Fruit fly (Drosophila melanogaster) whole organism, embryonic: ENCODE results near the gene CG11723.

Experiments
- B-H1 ChIP-seq: fragments of 200-800 bp; sonication (Bioruptor generic); IDR thresholded peaks from 3 replicates; pipeline ENCODE4 v1.3.6; 2022; ENCODE audit warnings: missing biosample characterization, missing genetic modification characterization
- BEAF-32 ChIP-seq: fragments of 200-800 bp; sonication (Bioruptor generic); optimal IDR thresholded peaks from 3 replicates; lab custom pipeline; 2017; ENCODE audit warnings: missing biosample characterization, missing genetic modification characterization, mild to moderate bottlenecking, moderate library complexity, missing genetic modification reagents
- CG10565 ChIP-seq: fragments of 200-800 bp; sonication (Bioruptor generic); optimal IDR thresholded peaks from 3 replicates; lab custom pipeline; 2016; ENCODE audit warnings: missing biosample characterization, mild to moderate bottlenecking, missing genetic modification characterization
- CG10959 ChIP-seq: fragments of 200-800 bp; sonication (Bioruptor generic); IDR thresholded peaks from 2 replicates; pipeline ENCODE4 v1.3.6; 2022; ENCODE audit warnings: missing biosample characterization, missing genetic modification characterization
- CG12744 ChIP-seq: fragments of 200-800 bp; sonication (Bioruptor generic); optimal IDR thresholded peaks from 2 replicates; lab custom pipeline; 2016; ENCODE audit warnings: missing biosample characterization, missing genetic modification characterization
- CG14014 ChIP-seq: fragments of 200-800 bp; sonication (Bioruptor generic); IDR thresholded peaks from 2 replicates; pipeline ENCODE4 v1.3.6; 2022; ENCODE audit warnings: missing biosample characterization, missing genetic modification characterization
- CG14710 ChIP-seq: fragments of 200-800 bp; sonication (Bioruptor generic); optimal IDR thresholded peaks from 3 replicates; lab custom pipeline; 2019; ENCODE audit warnings: missing biosample characterization, mild to moderate bottlenecking, missing genetic modification characterization, moderate library complexity
- CG17359 ChIP-seq: fragments of 200-800 bp; sonication (Bioruptor generic); optimal IDR thresholded peaks from 3 replicates; lab custom pipeline; 2018; ENCODE audit warnings: missing biosample characterization, mild to moderate bottlenecking, missing genetic modification characterization, moderate library complexity
- CG18619 ChIP-seq: fragments of 200-800 bp; sonication (Bioruptor generic); optimal IDR thresholded peaks from 3 replicates; lab custom pipeline; 2017; ENCODE audit warnings: missing biosample characterization, mild to moderate bottlenecking, missing genetic modification characterization
- CG30020 ChIP-seq: fragments of 200-800 bp; optimal IDR thresholded peaks from 2 replicates; lab custom pipeline; 2019; ENCODE audit warnings: missing biosample characterization, mild to moderate bottlenecking, missing genetic modification characterization, moderate library complexity
- CG31388 ChIP-seq: fragments of 200-800 bp; sonication (Bioruptor generic); optimal IDR thresholded peaks from 2 replicates; lab custom pipeline; 2016; ENCODE audit warnings: missing biosample characterization, missing genetic modification characterization
- CG33213 ChIP-seq: fragments of 200-800 bp; sonication (Bioruptor generic); optimal IDR thresholded peaks from 3 replicates; lab custom pipeline; 2016; ENCODE audit warnings: missing biosample characterization, missing genetic modification characterization
- CG43689 ChIP-seq: fragments of 200-800 bp; sonication (Bioruptor generic); IDR thresholded peaks from 2 replicates; pipeline ENCODE4 v1.3.6; 2022; ENCODE audit warnings: missing biosample characterization, missing genetic modification characterization
- CG4404 ChIP-seq: fragments of 200-800 bp; sonication (Bioruptor generic); IDR thresholded peaks from 2 replicates; pipeline ENCODE4 v1.3.6; 2022; ENCODE audit warnings: missing biosample characterization, missing genetic modification characterization
- CG6254 ChIP-seq: fragments of 200-800 bp; sonication (Bioruptor generic); optimal IDR thresholded peaks from 3 replicates; lab custom pipeline; 2017; ENCODE audit warnings: mild to moderate bottlenecking, missing biosample characterization, missing genetic modification reagents, missing genetic modification characterization
- CG7357 ChIP-seq: fragments of 200-800 bp; sonication (Bioruptor generic); IDR thresholded peaks from 3 replicates; pipeline ENCODE4 v1.3.6; 2022; ENCODE audit warnings: missing biosample characterization, missing genetic modification characterization
- CG8290 ChIP-seq, 3 experiments: fragments of 200-800 bp; sonication (Bioruptor generic); optimal IDR thresholded peaks; 2 replicates each; lab custom pipeline; 2016 to 2019; ENCODE audit warnings: missing biosample characterization in 3 of 3, missing genetic modification characterization in 3 of 3, mild to moderate bottlenecking in 2 of 3, moderate library complexity in 1 of 3
- CG8388 ChIP-seq: fragments of 200-800 bp; sonication (Bioruptor generic); optimal IDR thresholded peaks from 2 replicates; lab custom pipeline; 2019; ENCODE audit warnings: missing biosample characterization, mild to moderate bottlenecking, missing genetic modification characterization, moderate library complexity
- CG9437 ChIP-seq: fragments of 200-800 bp; sonication (Bioruptor generic); optimal IDR thresholded peaks from 2 replicates; lab custom pipeline; 2018; ENCODE audit warnings: missing biosample characterization, mild to moderate bottlenecking, missing genetic modification characterization
- CrebB ChIP-seq: fragments of 200-800 bp; sonication (Bioruptor generic); optimal IDR thresholded peaks from 3 replicates; lab custom pipeline; 2018; ENCODE audit warnings: missing biosample characterization, mild to moderate bottlenecking, missing genetic modification characterization
- Dad ChIP-seq: fragments of 200-800 bp; sonication (Bioruptor generic); optimal IDR thresholded peaks from 3 replicates; lab custom pipeline; 2016; ENCODE audit warnings: missing biosample characterization, missing genetic modification characterization
- E2f1 ChIP-seq: fragments of 200-800 bp; sonication (Bioruptor generic); IDR thresholded peaks from 2 replicates; pipeline ENCODE4 v1.3.6; 2022; ENCODE audit warnings: missing biosample characterization, missing genetic modification characterization
- Eip74EF ChIP-seq, 2 experiments: fragments of 200-800 bp in 1 of 2; fragments of >200 bp in 1 of 2; sonication (Bioruptor generic) in 1 of 2; optimal IDR thresholded peaks; 2 replicates each; lab custom pipeline; 2017 to 2019; ENCODE audit warnings: missing biosample characterization in 2 of 2, missing genetic modification characterization in 2 of 2, mild to moderate bottlenecking in 1 of 2, moderate library complexity in 1 of 2
- HmgZ ChIP-seq: fragments of 200-800 bp; sonication (Bioruptor generic); optimal IDR thresholded peaks from 2 replicates; lab custom pipeline; 2018; ENCODE audit warnings: missing biosample characterization, mild to moderate bottlenecking, missing genetic modification characterization
- Hmr ChIP-seq: fragments of 200-800 bp; sonication (Bioruptor generic); optimal IDR thresholded peaks from 3 replicates; lab custom pipeline; 2017; ENCODE audit warnings: mild to moderate bottlenecking, missing biosample characterization, missing genetic modification reagents, missing genetic modification characterization
- Hr3 ChIP-seq: fragments of 200-800 bp; sonication (Bioruptor generic); optimal IDR thresholded peaks from 3 replicates; lab custom pipeline; 2016; ENCODE audit warnings: missing biosample characterization, missing genetic modification characterization
- Kr ChIP-seq: fragments of 200-800 bp; sonication (Bioruptor generic); optimal IDR thresholded peaks from 2 replicates; lab custom pipeline; 2017; ENCODE audit warnings: missing biosample characterization, mild to moderate bottlenecking, missing genetic modification characterization
- MESR4 ChIP-seq: fragments of 200-800 bp; sonication (Bioruptor generic); optimal IDR thresholded peaks from 2 replicates; lab custom pipeline; 2018; ENCODE audit warnings: missing biosample characterization, mild to moderate bottlenecking, missing genetic modification characterization, moderate library complexity
- Nf-YC ChIP-seq: fragments of 200-800 bp; optimal IDR thresholded peaks from 3 replicates; lab custom pipeline; 2019; ENCODE audit warnings: missing biosample characterization, mild to moderate bottlenecking, missing genetic modification characterization, moderate library complexity
- Optix ChIP-seq: fragments of 200-800 bp; sonication (Bioruptor generic); IDR thresholded peaks from 3 replicates; pipeline ENCODE4 v1.3.6; 2022; ENCODE audit warnings: missing biosample characterization, missing genetic modification characterization
- PHDP ChIP-seq: fragments of 200-800 bp; sonication (Bioruptor generic); optimal IDR thresholded peaks from 3 replicates; lab custom pipeline; 2018; ENCODE audit warnings: missing biosample characterization, mild to moderate bottlenecking, missing genetic modification characterization, moderate library complexity
- Six4 ChIP-seq: fragments of 200-800 bp; sonication (Bioruptor generic); optimal IDR thresholded peaks from 2 replicates; lab custom pipeline; 2016; ENCODE audit warnings: missing biosample characterization, missing genetic modification characterization
- TFAM ChIP-seq: fragments of 200-800 bp; sonication (Bioruptor generic); optimal IDR thresholded peaks from 2 replicates; lab custom pipeline; 2017; ENCODE audit warnings: missing biosample characterization, missing genetic modification characterization, inconsistent platforms
- Usf ChIP-seq: fragments of 200-800 bp; sonication (Bioruptor generic); optimal IDR thresholded peaks from 2 replicates; lab custom pipeline; 2017; ENCODE audit warnings: missing genotype, missing biosample characterization, missing genetic modification characterization
- Vsx1 ChIP-seq: fragments of 200-800 bp; sonication (Bioruptor generic); optimal IDR thresholded peaks from 2 replicates; lab custom pipeline; 2017; ENCODE audit warnings: missing biosample characterization, mild to moderate bottlenecking, missing genetic modification characterization, missing genetic modification reagents
- bsh ChIP-seq, 2 experiments: fragments of 200-800 bp; sonication (Bioruptor generic); optimal IDR thresholded peaks; 2 replicates each; lab custom pipeline; 2017 to 2018; ENCODE audit warnings: mild to moderate bottlenecking in 2 of 2, missing biosample characterization in 2 of 2, missing genetic modification characterization in 2 of 2, moderate library complexity in 1 of 2
- btn ChIP-seq: fragments of 200-800 bp; sonication (Bioruptor generic); optimal IDR thresholded peaks from 2 replicates; lab custom pipeline; 2016; ENCODE audit warnings: missing biosample characterization, missing genetic modification characterization
- dmrt11E ChIP-seq: fragments of 200-800 bp; sonication (Bioruptor generic); optimal IDR thresholded peaks from 3 replicates; lab custom pipeline; 2018; ENCODE audit warnings: missing biosample characterization, mild to moderate bottlenecking, missing genetic modification characterization, moderate library complexity
- gsb ChIP-seq: fragments of 200-800 bp; sonication (Bioruptor generic); IDR thresholded peaks from 2 replicates; pipeline ENCODE4 v1.3.6; 2022; ENCODE audit warnings: missing biosample characterization, missing genetic modification characterization
- her ChIP-seq: fragments of 200-800 bp; sonication (Bioruptor generic); optimal IDR thresholded peaks from 2 replicates; lab custom pipeline; 2016; ENCODE audit warnings: missing biosample characterization, missing genetic modification characterization
- mirr ChIP-seq: fragments of 200-800 bp; sonication (Bioruptor generic); optimal IDR thresholded peaks from 3 replicates; lab custom pipeline; 2018; ENCODE audit warnings: missing biosample characterization, mild to moderate bottlenecking, missing genetic modification characterization
- nau ChIP-seq: fragments of 200-800 bp; sonication (Bioruptor generic); optimal IDR thresholded peaks from 3 replicates; lab custom pipeline; 2017; ENCODE audit warnings: missing biosample characterization, mild to moderate bottlenecking, missing genetic modification characterization, missing genetic modification reagents
- nerfin-1 ChIP-seq: fragments of 200-800 bp; sonication (Bioruptor generic); optimal IDR thresholded peaks from 3 replicates; lab custom pipeline; 2019; ENCODE audit warnings: missing biosample characterization, mild to moderate bottlenecking, missing genetic modification characterization, moderate library complexity
- nom ChIP-seq: fragments of 200-800 bp; sonication (Bioruptor generic); optimal IDR thresholded peaks from 2 replicates; lab custom pipeline; 2017; ENCODE audit warnings: missing biosample characterization, missing genetic modification characterization, mild to moderate bottlenecking, moderate library complexity, missing genetic modification reagents
- phol ChIP-seq: fragments of 200-800 bp; sonication (Bioruptor generic); optimal IDR thresholded peaks from 3 replicates; lab custom pipeline; 2018; ENCODE audit warnings: missing biosample characterization, mild to moderate bottlenecking, missing genetic modification characterization, moderate library complexity
- tup ChIP-seq: fragments of 200-800 bp; sonication (Bioruptor generic); optimal IDR thresholded peaks from 2 replicates; lab custom pipeline; 2016; ENCODE audit warnings: missing biosample characterization, mild to moderate bottlenecking, missing genetic modification characterization, moderate library complexity
- wdn ChIP-seq: fragments of 200-800 bp; sonication (Bioruptor generic); IDR thresholded peaks from 2 replicates; pipeline ENCODE4 v1.3.6; 2022; ENCODE audit warnings: missing biosample characterization, missing genetic modification characterization

Gene CG11723

dm6 chr2L:2130157-2130987, 16.7 kb downstream of the CG11723 start, which contains the start of gene Glyp (continued):
- TF ChIP-seq CG14710 (tag; lab: Kevin White, UChicago) (peak; percentile 94), Optix (peak; percentile 87), CG10959 (GFP tag; lab: Robert Waterston, UW) (peak; percentile 59; the same call in 1 of the 2 replicates), btn (GFP tag; lab: Kevin White, UChicago) (peak; percentile 65), nau (GFP tag; lab: Kevin White, UChicago) (peak; percentile 98), Usf (GFP tag; lab: Kevin White, UChicago) (peak; percentile 93), HmgZ (tag; lab: Kevin White, UChicago) (peak; percentile 96), CG30020 (peak; percentile 84), Dad (peak; percentile 71), CG14014 (GFP tag; lab: Robert Waterston, UW) (peak; percentile 96), nom (GFP tag; lab: Kevin White, UChicago) (peak; percentile 95), MESR4 (GFP tag; lab: Kevin White, UChicago) (peak; percentile 13), CG18619 (peak; percentile 98), CG17359 (tag; lab: Kevin White, UChicago) (peak; percentile 96), mirr (peak; percentile 78), tup (peak; percentile 90), Six4 (GFP tag; lab: Kevin White, UChicago) (peak; percentile 92), CG10565 (GFP tag; lab: Kevin White, UChicago) (peak; percentile 81), gsb (GFP tag; lab: Robert Waterston, UW) (peak; percentile 89), Vsx1 (GFP tag; lab: Kevin White, UChicago) (peak; percentile 95), CG7357 (GFP tag; lab: Robert Waterston, UW) (peak; percentile 91), BEAF-32 (peak; percentile 13), CG6254 (peak; percentile 96), Eip74EF (GFP tag; optimal IDR thresholded peaks at IDR 0.05; lab: Kevin White, UChicago) (peak in 1 of 2 experiments; percentile 96), CG43689 (GFP tag; lab: Robert Waterston, UW) (peak; percentile 73), Hr3 (GFP tag; lab: Kevin White, UChicago) (peak; percentile 97), Nf-YC (tag; lab: Kevin White, UChicago) (peak; percentile 92), CG8290 (GFP tag; optimal IDR thresholded peaks at IDR 0.05; lab: Kevin White, UChicago) (peak; percentile 84), CG8290 (tag; optimal IDR thresholded peaks at IDR 0.05; lab: Kevin White, UChicago) (peak; percentile 68 to 80), Kr (peak; percentile 76), wdn (GFP tag; lab: Robert Waterston, UW) (peak; percentile 96), dmrt11E (peak; percentile 86), E2f1 (peak; percentile 95), TFAM (peak; percentile 67), her (peak; percentile 57), nerfin-1 (tag; lab: Kevin White, UChicago) (peak; percentile 95), B-H1 (peak; percentile 92), CG31388 (GFP tag; lab: Kevin White, UChicago) (peak; percentile 58), phol (tag; lab: Kevin White, UChicago) (peak; percentile 96), CrebB (tag; lab: Kevin White, UChicago) (peak; percentile 93), CG4404 (GFP tag; lab: Robert Waterston, UW) (peak; percentile 89), CG9437 (GFP tag; lab: Kevin White, UChicago) (peak; percentile 93), Hmr (GFP tag; lab: Kevin White, UChicago) (peak; percentile 99), bsh (GFP tag; optimal IDR thresholded peaks at IDR 0.05; lab: Kevin White, UChicago) (peak; percentile 97 to 98), CG8388 (GFP tag; lab: Kevin White, UChicago) (peak; percentile 96), CG12744 (GFP tag; lab: Kevin White, UChicago) (no peak), CG33213 (GFP tag; lab: Kevin White, UChicago) (peak; percentile 20), PHDP (tag; lab: Kevin White, UChicago) (peak; percentile 99)
